Worm (Caenorhabditis elegans): ENCODE data around the gene C34F11.8.

Gene C34F11.8

ce11 chrII:5172451-5172850 lies 38.3 kb downstream of the C34F11.8 start, which contains the start of gene C27D6.1:
C27D6.1 (plus strand) TSS chrII:5172751.
- peak in 1 of 2 experiments; percentile 74 for TF ChIP-seq unc-62 (GFP tag; optimal IDR thresholded peaks at IDR 0.05 in 1 of 2)
- TF ChIP-seq unc-62 (tag; optimal IDR thresholded peaks at IDR 0.05) = no peak
- TF ChIP-seq mdt-29 (GFP tag; IDR thresholded peaks at IDR 0.05) = no peak
- peak; percentile 5 for TF ChIP-seq aha-1 (tag)

ce11 chrII:5171610-5172009 lies 39.2 kb downstream of the C34F11.8 start, which contains the start of gene C27D6.15:
C27D6.15 (plus strand) TSS chrII:5171910.
- TF ChIP-seq F37D6.2 (tag; optimal IDR thresholded peaks at IDR 0.05) (no peak), gei-8 (GFP tag; optimal IDR thresholded peaks at IDR 0.05) (no peak), nhr-102 (tag; optimal IDR thresholded peaks at IDR 0.05) (no peak), daf-16 (GFP tag; optimal IDR thresholded peaks at IDR 0.05) (no peak), daf-16 (tag; optimal IDR thresholded peaks at IDR 0.05) (no peak), hlh-30 (tag; optimal IDR thresholded peaks at IDR 0.05; ENCODE audit: insufficient read depth) (no peak), nhr-48 (tag; optimal IDR thresholded peaks at IDR 0.05) (no peak), ces-1 (GFP tag; optimal IDR thresholded peaks at IDR 0.05) (no peak), hif-1 (tag; optimal IDR thresholded peaks at IDR 0.05) (no peak), ceh-62 (tag; optimal IDR thresholded peaks at IDR 0.05) (no peak), aly-2 (tag; optimal IDR thresholded peaks at IDR 0.05) (no peak), jun-1 (tag; optimal IDR thresholded peaks at IDR 0.05) (no peak), mdl-1 (tag; optimal IDR thresholded peaks at IDR 0.05) (no peak), lin-13 (GFP tag; optimal IDR thresholded peaks at IDR 0.05) (no peak), hlh-11 (tag; optimal IDR thresholded peaks at IDR 0.05) (no peak), nhr-237 (tag; optimal IDR thresholded peaks at IDR 0.05) (no peak), nhr-6 (tag; optimal IDR thresholded peaks at IDR 0.05) (no peak), nhr-28 (tag; optimal IDR thresholded peaks at IDR 0.05) (no peak), egl-27 (tag; optimal IDR thresholded peaks at IDR 0.05) (no peak), madf-5 (GFP tag; IDR thresholded peaks at IDR 0.05) (no peak)

- TF ChIP-seq nhr-77 (tag; optimal IDR thresholded peaks at IDR 0.05) (no peak), lim-7 (GFP tag; IDR thresholded peaks at IDR 0.05) (no peak), aha-1 (tag) (no peak), unc-62 (GFP tag; optimal IDR thresholded peaks at IDR 0.05 in 1 of 2) (peak in 1 of 2 experiments; percentile 15), unc-62 (tag; optimal IDR thresholded peaks at IDR 0.05) (no peak), ztf-11 (tag; optimal IDR thresholded peaks at IDR 0.05) (no peak)
Observed at ce11 chrII:5170932-5171331, 39.8 kb downstream of the C34F11.8 start, which contains the start of gene srb-1. srb-1 (minus strand) TSS chrII:5171032.

- no peak for TF ChIP-seq nhr-77 (tag; optimal IDR thresholded peaks at IDR 0.05)
- no peak for TF ChIP-seq ztf-11 (tag; optimal IDR thresholded peaks at IDR 0.05)
- TF ChIP-seq php-3 (GFP tag; IDR thresholded peaks at IDR 0.05) = no peak
- no peak for TF ChIP-seq ceh-62 (tag; optimal IDR thresholded peaks at IDR 0.05)
- TF ChIP-seq dve-1 (tag; optimal IDR thresholded peaks at IDR 0.05; ENCODE audit: insufficient read depth) = no peak
- no peak for TF ChIP-seq pha-4 (GFP tag; IDR thresholded peaks at IDR 0.05)
- no peak for TF ChIP-seq pha-4 (tag; optimal IDR thresholded peaks at IDR 0.05)
- TF ChIP-seq F49E8.2 (tag; optimal IDR thresholded peaks at IDR 0.05; ENCODE audit: borderline replicate concordance) = no peak
- TF ChIP-seq snpc-1.2 (GFP tag; IDR thresholded peaks at IDR 0.05) = no peak
- TF ChIP-seq daf-12 (tag; optimal IDR thresholded peaks at IDR 0.05) = no peak
- no peak for TF ChIP-seq lin-15B (tag; optimal IDR thresholded peaks at IDR 0.05)
Observed at ce11 chrII:5166738-5167137, 44.0 kb downstream of the C34F11.8 start, which contains the start of gene srb-3. srb-3 (minus strand) TSS chrII:5166838.

ce11 chrII:5163283-5163682 lies 47.5 kb downstream of the C34F11.8 start, which contains the start of gene srb-5:
srb-5 (minus strand) TSS chrII:5163383.
- TF ChIP-seq set-16 (GFP tag; IDR thresholded peaks at IDR 0.05) (no peak), mes-2 (tag; optimal IDR thresholded peaks at IDR 0.05; ENCODE audit: poor library complexity, severe bottlenecking) (no peak), zfp-3 (GFP tag; conservative IDR thresholded peaks at IDR 0.05) (no peak), madf-5 (GFP tag; IDR thresholded peaks at IDR 0.05) (no peak), ZK546.5 (tag; optimal IDR thresholded peaks at IDR 0.05) (no peak), aha-1 (tag) (no peak), unc-130 (GFP tag; optimal IDR thresholded peaks at IDR 0.05) (no peak), zip-11 (GFP tag; IDR thresholded peaks at IDR 0.05) (no peak), daf-12 (tag; optimal IDR thresholded peaks at IDR 0.05) (no peak), gei-8 (GFP tag; optimal IDR thresholded peaks at IDR 0.05) (no peak), mxl-3 (GFP tag; optimal IDR thresholded peaks at IDR 0.05) (no peak), ceh-20 (GFP tag; IDR thresholded peaks at IDR 0.05) (no peak), lin-38 (GFP tag; IDR thresholded peaks at IDR 0.05) (no peak), cey-2 (tag; optimal IDR thresholded peaks at IDR 0.05; ENCODE audit: borderline replicate concordance, insufficient read depth) (no peak), ctbp-1 (GFP tag; IDR thresholded peaks at IDR 0.05) (no peak)
